Fruit fly (Drosophila melanogaster) whole organism, adult: ENCODE measurements around the gene Mondo.
A peak's percentile ranks its signal among the peaks of the same experiment; 100 is the strongest.

ENCODE experiments used
- CG11617 ChIP-seq: fragments of 200-800 bp; sonication (Bioruptor generic); optimal IDR thresholded peaks from 2 replicates; lab custom pipeline; 2017; ENCODE audit warnings: mild to moderate bottlenecking, missing biosample characterization, missing genetic modification reagents, missing genetic modification characterization
- CG12768 ChIP-seq: fragments of 200-800 bp; sonication (Bioruptor generic); optimal IDR thresholded peaks from 2 replicates; lab custom pipeline; 2017; ENCODE audit warnings: missing biosample characterization, missing genetic modification characterization, mild to moderate bottlenecking, moderate library complexity, missing genetic modification reagents
- CG14711 ChIP-seq: fragments of 200-800 bp; sonication (Bioruptor generic); optimal IDR thresholded peaks from 2 replicates; lab custom pipeline; 2018; ENCODE audit warnings: missing biosample characterization, mild to moderate bottlenecking, missing genetic modification characterization, moderate library complexity
- CG1620 ChIP-seq: fragments of 200-800 bp; sonication (Bioruptor generic); optimal IDR thresholded peaks from 2 replicates; lab custom pipeline; 2016; ENCODE audit warnings: missing biosample characterization, missing genetic modification characterization
- CG33017 ChIP-seq: fragments of 200-800 bp; sonication (Bioruptor generic); optimal IDR thresholded peaks from 2 replicates; lab custom pipeline; 2018; ENCODE audit warnings: missing biosample characterization, mild to moderate bottlenecking, missing genetic modification characterization, moderate library complexity
- CG5204 ChIP-seq: fragments of 200-800 bp; sonication (Bioruptor generic); optimal IDR thresholded peaks from 2 replicates; lab custom pipeline; 2016; ENCODE audit warnings: missing biosample characterization, missing genetic modification characterization
- CG7045 ChIP-seq: fragments of 200-800 bp; sonication (Bioruptor generic); optimal IDR thresholded peaks from 2 replicates; lab custom pipeline; 2017; ENCODE audit warnings: missing biosample characterization, mild to moderate bottlenecking, missing genetic modification characterization
- CG7101 ChIP-seq: fragments of 200-800 bp; sonication (Bioruptor generic); optimal IDR thresholded peaks from 2 replicates; lab custom pipeline; 2018; ENCODE audit warnings: missing biosample characterization, mild to moderate bottlenecking, missing genetic modification characterization, moderate library complexity
- Clk ChIP-seq: fragments of 200-800 bp; sonication (Bioruptor generic); optimal IDR thresholded peaks from 2 replicates; lab custom pipeline; 2017; ENCODE audit warnings: missing biosample characterization, missing genetic modification characterization
- Crg-1 ChIP-seq: fragments of 200-800 bp; sonication (Bioruptor generic); optimal IDR thresholded peaks from 2 replicates; lab custom pipeline; 2016; ENCODE audit warnings: missing biosample characterization, missing genetic modification characterization
- Hr96 ChIP-seq: fragments of 200-800 bp; sonication (Bioruptor generic); optimal IDR thresholded peaks from 2 replicates; lab custom pipeline; 2016; ENCODE audit warnings: missing biosample characterization, missing genetic modification characterization
- Mnt ChIP-seq: fragments of 200-800 bp; sonication (Bioruptor generic); optimal IDR thresholded peaks from 2 replicates; lab custom pipeline; 2016; ENCODE audit warnings: missing biosample characterization, mild to moderate bottlenecking, missing genetic modification characterization
- bab1 ChIP-seq: fragments of 200-800 bp; sonication (Bioruptor generic); optimal IDR thresholded peaks from 3 replicates; lab custom pipeline; 2019; ENCODE audit warnings: missing biosample characterization, mild to moderate bottlenecking, missing genetic modification characterization, moderate library complexity
- cic ChIP-seq: fragments of 200-800 bp; sonication (Bioruptor generic); optimal IDR thresholded peaks from 2 replicates; lab custom pipeline; 2017; ENCODE audit warnings: missing biosample characterization, mild to moderate bottlenecking, missing genetic modification characterization, moderate library complexity
- cnc ChIP-seq, 2 experiments: fragments of >200 bp; optimal IDR thresholded peaks; 2 replicates each; lab custom pipeline; 2017
- kay ChIP-seq: fragments of 200-800 bp; sonication (Bioruptor generic); peaks from one replicate; lab custom pipeline; 2016; ENCODE audit warnings: missing biosample characterization, missing genetic modification characterization, borderline replicate concordance
- ovo ChIP-seq: fragments of 200-800 bp; sonication (Bioruptor generic); optimal IDR thresholded peaks from 2 replicates; lab custom pipeline; 2016; ENCODE audit warnings: missing biosample characterization, missing genetic modification characterization
- pad ChIP-seq: fragments of 200-800 bp; sonication (Bioruptor generic); optimal IDR thresholded peaks from 3 replicates; lab custom pipeline; 2017; ENCODE audit warnings: missing biosample characterization, missing genetic modification characterization, mild to moderate bottlenecking, moderate library complexity, missing genetic modification reagents
- tj ChIP-seq: fragments of 200-800 bp; sonication (Bioruptor generic); optimal IDR thresholded peaks from 3 replicates; lab custom pipeline; 2017; ENCODE audit warnings: missing biosample characterization, mild to moderate bottlenecking, missing genetic modification characterization, moderate library complexity
- toe ChIP-seq: fragments of 200-800 bp; sonication (Bioruptor generic); optimal IDR thresholded peaks from 2 replicates; lab custom pipeline; 2016; ENCODE audit warnings: missing biosample characterization, missing genetic modification characterization

Mondo gene

DNA sequence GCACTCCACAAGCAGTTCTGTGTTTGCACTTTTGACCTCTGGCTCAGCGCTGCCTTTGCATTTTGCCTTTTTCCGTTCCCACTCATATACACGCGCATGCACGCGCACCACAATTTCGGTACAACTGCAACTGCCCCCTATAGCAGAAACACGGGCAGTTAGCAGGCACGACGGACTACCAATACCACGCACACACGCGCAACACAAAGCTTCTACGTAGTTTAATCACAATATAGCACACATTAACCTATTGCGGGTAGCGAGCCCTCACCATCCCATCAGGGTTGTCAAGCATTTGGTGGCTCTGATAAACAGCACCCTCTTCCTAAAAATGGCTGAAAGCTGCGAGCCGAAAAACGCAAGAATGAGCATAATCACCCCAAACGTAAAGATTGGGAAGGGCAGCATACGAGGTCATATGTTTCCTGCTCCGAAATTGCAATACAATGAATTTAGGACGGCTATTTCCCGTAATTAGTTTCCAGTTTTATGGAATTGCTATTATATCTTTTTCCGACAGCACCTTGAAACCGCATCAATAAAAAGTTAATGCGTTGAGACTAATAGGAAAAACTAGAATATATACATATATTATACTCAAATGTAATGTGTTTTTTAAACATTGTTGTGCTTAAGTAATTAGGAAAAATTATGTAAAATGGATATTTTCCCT, at the start of gene Mondo:
Gene Mondo, minus strand, starts transcription at position 297 of the 673 bp plus-strand sequence.
- TF ChIP-seq kay: no peak
- no peak for TF ChIP-seq CG11617
- no peak for TF ChIP-seq ovo
- TF ChIP-seq Clk: no peak
- peak; percentile 48 for TF ChIP-seq Hr96 (GFP tag; lab: Kevin White, UChicago)
- TF ChIP-seq tj: peak; percentile 62
- no peak for TF ChIP-seq CG1620
- TF ChIP-seq CG33017: no peak
- TF ChIP-seq CG5204: peak; percentile 41
- no peak for TF ChIP-seq CG7101 (tag; lab: Kevin White, UChicago)
- TF ChIP-seq CG14711: peak; percentile 96
- TF ChIP-seq toe (GFP tag; lab: Kevin White, UChicago): no peak
- TF ChIP-seq pad (GFP tag; lab: Kevin White, UChicago): no peak
- TF ChIP-seq CG12768 (GFP tag; lab: Kevin White, UChicago): no peak
- no peak for TF ChIP-seq bab1 (GFP tag; lab: Kevin White, UChicago)
- TF ChIP-seq CG7045 (GFP tag; lab: Kevin White, UChicago): no peak
- no peak for TF ChIP-seq cic
- TF ChIP-seq cnc (optimal IDR thresholded peaks at IDR 0.05; lab: Kevin White, UChicago): no peak
- TF ChIP-seq Crg-1 (GFP tag; lab: Kevin White, UChicago): no peak
- no peak for TF ChIP-seq Mnt (GFP tag; lab: Kevin White, UChicago)

DNA sequence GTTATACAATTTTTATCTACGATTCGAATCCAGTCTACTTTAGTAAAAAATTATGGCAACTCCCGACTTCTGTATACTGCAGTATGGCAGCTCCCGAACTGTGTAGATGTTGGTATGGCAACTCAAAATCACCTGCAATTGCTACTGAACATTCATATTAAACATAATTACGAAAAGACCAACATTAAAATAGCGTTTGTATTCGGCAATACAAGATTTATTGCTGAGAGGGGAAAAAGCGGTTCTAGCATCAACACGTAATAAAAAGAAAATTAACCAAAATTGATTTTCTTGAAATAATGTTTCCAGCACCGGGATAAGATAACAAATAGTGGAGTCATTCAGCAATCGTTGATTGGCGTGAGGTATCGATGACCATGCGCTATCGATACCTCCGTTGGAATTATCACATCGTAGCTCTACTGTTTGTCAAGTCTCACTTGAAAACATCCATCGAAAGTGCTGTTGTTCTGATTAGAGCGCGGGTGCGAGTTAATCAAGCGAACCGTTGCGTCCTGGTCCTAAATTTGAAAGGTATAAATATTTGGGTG, 34.4 kb upstream of the Mondo start, which contains the start of gene Tsp39D:
Gene Tsp39D, plus strand, starts transcription at position 405 of the 551 bp plus-strand sequence.
- TF ChIP-seq CG12768 (GFP tag; lab: Kevin White, UChicago) (no peak), cic (no peak), Mnt (GFP tag; lab: Kevin White, UChicago) (no peak), tj (no peak), kay (no peak), cnc (optimal IDR thresholded peaks at IDR 0.05; lab: Kevin White, UChicago) (peak in 1 of 2 experiments; percentile 82), pad (GFP tag; lab: Kevin White, UChicago) (no peak), CG5204 (no peak), CG14711 (no peak), bab1 (GFP tag; lab: Kevin White, UChicago) (peak; percentile 46), CG11617 (peak; percentile 3), CG7045 (GFP tag; lab: Kevin White, UChicago) (no peak), Clk (no peak), Crg-1 (GFP tag; lab: Kevin White, UChicago) (no peak)

DNA sequence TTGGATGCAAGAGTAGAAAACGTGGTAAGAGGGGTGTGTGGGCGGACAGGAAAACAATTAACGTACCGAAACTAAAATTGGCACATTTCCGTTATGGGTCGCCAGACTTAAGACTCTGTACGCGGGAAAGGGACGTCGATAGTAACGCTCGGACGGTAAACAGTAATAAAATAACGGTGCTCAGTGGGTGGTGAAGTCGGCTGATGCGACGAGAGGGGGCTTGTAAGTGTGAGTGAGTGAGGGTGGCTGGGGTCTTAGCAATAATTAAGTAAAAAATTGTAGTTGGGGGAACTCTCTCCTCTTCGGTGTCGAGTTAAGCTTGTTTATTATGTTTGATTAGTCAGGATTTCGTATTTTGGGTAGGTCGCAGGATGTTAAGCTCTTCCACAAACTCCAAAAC, 31.9 kb upstream of the Mondo start:
- TF ChIP-seq CG33017: no peak

DNA sequence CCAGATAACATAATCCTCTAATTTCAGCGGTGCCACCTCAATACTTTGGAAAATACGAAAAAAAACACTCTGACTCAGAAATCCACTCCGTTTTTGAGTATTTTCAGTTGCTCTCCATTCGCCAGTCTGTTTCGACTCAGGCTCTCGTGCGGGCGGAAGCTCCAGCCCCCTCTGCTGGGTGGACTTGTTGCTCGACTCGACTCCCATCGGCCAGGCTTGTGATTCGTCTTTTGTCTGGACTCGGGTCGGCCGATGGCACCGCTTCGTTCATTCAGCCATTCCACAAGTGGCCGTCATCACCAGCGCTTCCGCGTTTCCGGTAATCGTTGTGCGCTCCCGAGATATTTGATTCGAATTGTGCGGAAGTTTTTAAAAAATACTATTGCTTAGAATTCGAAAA, 21.7 kb upstream of the Mondo start, which contains the start of gene dimm:
Gene dimm, plus strand, starts transcription at position 255 of the 400 bp plus-strand sequence.
- TF ChIP-seq CG14711 (no peak), Crg-1 (GFP tag; lab: Kevin White, UChicago) (no peak), CG11617 (no peak), CG12768 (GFP tag; lab: Kevin White, UChicago) (no peak), Mnt (GFP tag; lab: Kevin White, UChicago) (no peak), cnc (optimal IDR thresholded peaks at IDR 0.05; lab: Kevin White, UChicago) (no peak), CG7101 (tag; lab: Kevin White, UChicago) (no peak), toe (GFP tag; lab: Kevin White, UChicago) (no peak), tj (no peak), CG5204 (no peak), ovo (no peak), cic (no peak), CG7045 (GFP tag; lab: Kevin White, UChicago) (no peak), kay (no peak), CG33017 (no peak), bab1 (GFP tag; lab: Kevin White, UChicago) (no peak), Clk (no peak)

DNA sequence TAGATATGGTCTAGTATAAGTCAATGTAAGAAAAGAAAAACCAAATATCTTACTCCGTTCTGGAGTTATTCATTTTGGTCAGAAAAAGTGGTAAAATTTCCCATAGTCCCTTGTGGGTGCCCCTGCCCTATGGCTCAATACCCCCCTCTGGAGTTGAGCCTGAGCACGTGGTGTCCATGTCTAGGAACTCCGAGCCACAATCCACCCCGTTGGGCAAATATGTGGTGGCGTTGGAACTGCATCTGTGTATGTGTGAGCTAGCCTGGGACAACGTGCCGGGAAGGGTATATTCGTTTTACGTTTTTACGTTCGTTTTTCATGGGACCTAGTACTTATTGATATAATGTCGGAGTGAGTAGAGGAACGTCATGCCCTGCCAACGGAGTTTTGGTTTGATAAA, 21.0 kb upstream of the Mondo start:
- TF ChIP-seq tj: no peak
- no peak for TF ChIP-seq CG1620
- TF ChIP-seq kay: no peak
- TF ChIP-seq CG7101 (tag; lab: Kevin White, UChicago): no peak
- no peak for TF ChIP-seq CG7045 (GFP tag; lab: Kevin White, UChicago)
- TF ChIP-seq toe (GFP tag; lab: Kevin White, UChicago): no peak
- no peak for TF ChIP-seq pad (GFP tag; lab: Kevin White, UChicago)
- TF ChIP-seq Crg-1 (GFP tag; lab: Kevin White, UChicago): no peak
- TF ChIP-seq Clk: no peak
- TF ChIP-seq CG5204: no peak
- TF ChIP-seq bab1 (GFP tag; lab: Kevin White, UChicago): no peak
- no peak for TF ChIP-seq Mnt (GFP tag; lab: Kevin White, UChicago)
- no peak for TF ChIP-seq cnc (optimal IDR thresholded peaks at IDR 0.05; lab: Kevin White, UChicago)

DNA sequence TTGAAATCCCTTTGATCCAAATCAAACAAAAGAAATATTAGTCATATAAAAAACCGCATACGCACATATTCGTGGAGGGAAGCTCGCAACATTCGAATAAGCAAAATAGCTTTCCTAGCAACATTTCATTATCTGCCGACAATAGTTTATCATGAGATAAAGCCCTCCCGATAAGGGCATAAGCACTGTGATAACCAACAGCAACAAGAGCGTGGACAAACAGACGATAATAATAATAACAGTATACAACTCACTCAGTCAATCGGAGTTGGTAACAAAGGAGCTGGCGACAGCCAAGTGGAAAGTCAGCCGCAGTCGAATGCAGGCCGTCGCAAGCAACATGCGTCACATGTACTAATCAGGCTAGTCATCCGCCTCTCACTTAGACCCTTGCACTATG, 19.5 kb upstream of the Mondo start:
- TF ChIP-seq kay (peak; percentile 26), cic (no peak)

DNA sequence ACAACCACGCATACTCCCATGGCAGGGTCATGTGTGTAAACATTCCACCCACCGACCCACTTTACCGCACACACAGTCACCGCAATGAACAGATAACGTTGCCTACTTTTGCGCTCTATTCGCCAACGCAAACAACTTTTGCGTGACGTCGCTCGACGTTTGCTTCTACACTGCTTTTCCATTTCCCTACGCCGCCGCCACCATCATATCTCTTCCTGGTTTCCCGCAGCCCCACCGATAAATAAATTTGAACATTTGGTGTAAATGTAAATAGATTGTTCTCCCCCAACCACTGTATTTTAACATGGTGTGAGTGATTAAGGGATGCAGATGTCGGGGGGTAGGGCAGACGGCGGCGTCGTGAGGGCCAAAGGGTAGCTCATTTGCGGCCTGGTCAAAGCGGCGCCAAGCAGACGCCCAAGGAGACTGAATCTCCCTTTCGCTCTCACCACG, 14.6 kb upstream of the Mondo start:
- no peak for TF ChIP-seq Hr96 (GFP tag; lab: Kevin White, UChicago)
